Worm (Caenorhabditis elegans): ENCODE results near the gene spig-1.

ce11 chrV:7095254-7095990 lies 43.9 kb downstream of the spig-1 start:
- TF ChIP-seq elt-3 (tag; optimal IDR thresholded peaks at IDR 0.05), result no peak
- TF ChIP-seq ztf-4 (tag; optimal IDR thresholded peaks at IDR 0.05), result no peak
- no peak for TF ChIP-seq ama-1 (optimal IDR thresholded peaks at IDR 0.05)
- TF ChIP-seq mdl-1 (tag; optimal IDR thresholded peaks at IDR 0.05), result no peak
- TF ChIP-seq egl-27 (tag; optimal IDR thresholded peaks at IDR 0.05), result no peak
